Fruit fly (Drosophila melanogaster): ENCODE measurements around the gene CG5026.

DNA sequence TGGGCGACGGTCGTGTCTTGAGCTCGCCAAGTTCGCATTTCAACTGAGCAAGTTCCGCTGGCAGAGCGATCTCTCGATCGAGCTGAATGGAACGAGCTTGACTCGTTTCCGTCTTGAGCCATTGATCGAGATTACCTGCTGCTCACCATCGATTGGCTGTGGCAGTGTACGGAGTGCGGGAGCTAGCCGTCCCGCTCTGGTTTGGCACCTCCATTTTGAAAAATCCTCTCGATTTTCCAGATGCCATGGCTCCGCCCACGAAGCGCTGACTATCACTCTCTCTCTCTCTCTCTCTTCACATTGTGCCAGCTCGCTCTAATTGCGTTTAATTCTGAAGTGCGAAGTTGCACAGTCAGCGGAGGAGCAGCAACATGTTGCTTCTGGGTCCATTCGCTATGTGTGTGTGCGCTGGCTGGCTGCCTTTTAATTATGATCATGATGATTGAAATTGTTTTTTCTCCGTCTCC, 50.9 kb downstream of the CG5026 start, which contains the start of gene Doc2:
- TF ChIP-seq nom (GFP tag; optimal IDR thresholded peaks at IDR 0.05) (no peak), salm (tag; optimal IDR thresholded peaks at IDR 0.05) (no peak), CG32772 (GFP tag; IDR thresholded peaks at IDR 0.05) (no peak), CG12744 (GFP tag; optimal IDR thresholded peaks at IDR 0.05) (no peak), Ada2b (GFP tag; IDR thresholded peaks at IDR 0.05) (no peak), pan (optimal IDR thresholded peaks at IDR 0.05) (no peak), pan (GFP tag; optimal IDR thresholded peaks at IDR 0.05 in 1 of 2, IDR thresholded peaks at IDR 0.05 in 1 of 2) (no peak), wek (GFP tag; optimal IDR thresholded peaks at IDR 0.05) (no peak), CG10267 (tag; optimal IDR thresholded peaks at IDR 0.05) (no peak), ro (GFP tag; IDR thresholded peaks at IDR 0.05) (no peak), CG34224 (GFP tag; IDR thresholded peaks at IDR 0.05; ENCODE audit: partially characterized antibody) (peak; percentile 12; the same call in 1 of the 3 replicates), pita (GFP tag; optimal IDR thresholded peaks at IDR 0.05) (no peak), CG33557 (GFP tag; optimal IDR thresholded peaks at IDR 0.05) (no peak)
